Fruit fly (Drosophila melanogaster): Measurements from ENCODE around the gene CG10919.
A peak's percentile ranks its signal among the peaks of the same experiment; 100 is the strongest.

The CG10919 gene

DNA sequence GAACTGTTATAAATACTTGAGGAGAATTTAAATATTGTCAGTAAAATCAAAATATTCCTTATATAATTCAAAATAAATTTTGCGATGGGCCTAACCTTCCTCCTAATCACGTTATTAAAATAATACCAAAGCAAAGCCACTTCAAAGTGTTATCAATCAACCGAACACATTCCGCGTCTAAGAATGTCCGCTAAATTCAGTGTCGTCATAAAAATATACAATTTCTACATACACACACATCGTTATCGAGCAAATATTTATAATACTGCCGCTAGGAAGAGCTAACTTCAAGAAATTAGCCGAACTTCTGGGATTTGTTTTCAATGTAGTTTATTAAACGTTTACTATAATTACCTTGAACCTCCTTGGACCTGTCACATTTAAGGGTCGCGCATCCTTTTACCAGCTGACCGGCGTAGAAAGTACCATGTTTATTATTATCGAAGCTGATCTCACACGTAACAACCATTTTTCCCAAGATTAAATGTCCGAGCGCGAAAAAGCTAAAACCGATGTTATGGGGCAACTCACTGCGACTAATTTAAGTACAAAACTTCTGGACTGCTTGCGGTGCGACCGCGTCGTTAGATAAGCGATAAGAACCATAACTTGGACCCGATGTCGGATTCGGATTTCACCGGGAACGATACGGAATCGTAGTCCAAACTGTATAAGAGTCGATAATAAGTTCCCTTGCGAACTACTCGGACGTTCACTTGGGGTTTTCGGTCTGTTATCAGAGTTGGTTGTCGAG lies 25.2 kb downstream of the CG10919 start, which contains the start of gene CG18747 (continued):
- peak; percentile 39 for TF ChIP-seq CG10543 (GFP tag; optimal IDR thresholded peaks at IDR 0.05)
- TF ChIP-seq B-H2 (GFP tag; optimal IDR thresholded peaks at IDR 0.05) = no peak
- no peak for TF ChIP-seq tup (GFP tag; optimal IDR thresholded peaks at IDR 0.05)
- no peak for TF ChIP-seq Six4 (GFP tag; optimal IDR thresholded peaks at IDR 0.05)
- TF ChIP-seq CG32772 (GFP tag; IDR thresholded peaks at IDR 0.05) = no peak
- no peak for TF ChIP-seq hbn (GFP tag; IDR thresholded peaks at IDR 0.05; ENCODE audit: partially characterized antibody)
- no peak for TF ChIP-seq sr (GFP tag; IDR thresholded peaks at IDR 0.05)
- TF ChIP-seq luna (GFP tag; optimal IDR thresholded peaks at IDR 0.05) = no peak
- TF ChIP-seq Ssrp (tag; optimal IDR thresholded peaks at IDR 0.05) = no peak
- TF ChIP-seq Deaf1 (tag; optimal IDR thresholded peaks at IDR 0.05) = peak; percentile 90
- no peak for TF ChIP-seq Fer2 (tag; optimal IDR thresholded peaks at IDR 0.05)
- TF ChIP-seq CrebB (tag; optimal IDR thresholded peaks at IDR 0.05) = no peak
- no peak for TF ChIP-seq CG10979 (tag; optimal IDR thresholded peaks at IDR 0.05)
- no peak for TF ChIP-seq Oaz (GFP tag; IDR thresholded peaks at IDR 0.05)
- TF ChIP-seq CG1603 (tag; optimal IDR thresholded peaks at IDR 0.05) = no peak
- no peak for TF ChIP-seq knrl (GFP tag; IDR thresholded peaks at IDR 0.05; ENCODE audit: partially characterized antibody)
- no peak for TF ChIP-seq pan (optimal IDR thresholded peaks at IDR 0.05)
- no peak for TF ChIP-seq pan (GFP tag; optimal IDR thresholded peaks at IDR 0.05 in 1 of 2, IDR thresholded peaks at IDR 0.05 in 1 of 2)
- no peak for TF ChIP-seq gro (GFP tag; optimal IDR thresholded peaks at IDR 0.05)
- no peak for TF ChIP-seq Myb (GFP tag; optimal IDR thresholded peaks at IDR 0.05)
- no peak for TF ChIP-seq sens-2 (GFP tag; IDR thresholded peaks at IDR 0.05)
- TF ChIP-seq CG30020 (tag; optimal IDR thresholded peaks at IDR 0.05) = no peak
- TF ChIP-seq CG14710 (tag; optimal IDR thresholded peaks at IDR 0.05) = no peak
- TF ChIP-seq Dip2 (GFP tag; IDR thresholded peaks at IDR 0.05) = no peak
- no peak for TF ChIP-seq CG32767 (GFP tag; IDR thresholded peaks at IDR 0.05)
- TF ChIP-seq CG8924 (tag; optimal IDR thresholded peaks at IDR 0.05) = no peak
- no peak for TF ChIP-seq caup (GFP tag; optimal IDR thresholded peaks at IDR 0.05; ENCODE audit: severe bottlenecking)
- no peak for TF ChIP-seq HmgZ (tag; optimal IDR thresholded peaks at IDR 0.05)
- TF ChIP-seq CG7987 (GFP tag; optimal IDR thresholded peaks at IDR 0.05) = no peak
- no peak for TF ChIP-seq prd (optimal IDR thresholded peaks at IDR 0.05)
- TF ChIP-seq prd (GFP tag; IDR thresholded peaks at IDR 0.05) = no peak
- no peak for TF ChIP-seq CG9932 (GFP tag; IDR thresholded peaks at IDR 0.05)
- TF ChIP-seq CG14441 (GFP tag; IDR thresholded peaks at IDR 0.05) = no peak
- no peak for TF ChIP-seq CG10654 (GFP tag; optimal IDR thresholded peaks at IDR 0.05)
- no peak for TF ChIP-seq maf-S (GFP tag; optimal IDR thresholded peaks at IDR 0.05)
- no peak for TF ChIP-seq otp (GFP tag; IDR thresholded peaks at IDR 0.05)
- TF ChIP-seq CG2120 (GFP tag; optimal IDR thresholded peaks at IDR 0.05) = no peak
- no peak for TF ChIP-seq jing (GFP tag; optimal IDR thresholded peaks at IDR 0.05)
- no peak for TF ChIP-seq CG4707 (GFP tag; optimal IDR thresholded peaks at IDR 0.05)
- TF ChIP-seq CG17568 (GFP tag; optimal IDR thresholded peaks at IDR 0.05) = no peak
- no peak for TF ChIP-seq CG10209 (GFP tag; optimal IDR thresholded peaks at IDR 0.05)
- no peak for TF ChIP-seq toy (GFP tag; IDR thresholded peaks at IDR 0.05)
- peak; percentile 46 for TF ChIP-seq sug (tag; optimal IDR thresholded peaks at IDR 0.05)
- no peak for TF ChIP-seq schlank (tag; optimal IDR thresholded peaks at IDR 0.05)
- peak; percentile 63 for TF ChIP-seq pfk (GFP tag; optimal IDR thresholded peaks at IDR 0.05)
- TF ChIP-seq CG7372 (GFP tag; IDR thresholded peaks at IDR 0.05) = no peak
- no peak for TF ChIP-seq dysf (GFP tag; IDR thresholded peaks at IDR 0.05)
- peak; percentile 5 for TF ChIP-seq lab (GFP tag; optimal IDR thresholded peaks at IDR 0.05)
- TF ChIP-seq E2f1 (GFP tag; IDR thresholded peaks at IDR 0.05) = no peak
- no peak for TF ChIP-seq crol (GFP tag; IDR thresholded peaks at IDR 0.05)
- TF ChIP-seq CG3838 (GFP tag; optimal IDR thresholded peaks at IDR 0.05) = no peak
